Fruit fly (Drosophila melanogaster) Kc167 (cell line): ENCODE results near the gene TfIIEalpha.

ENCODE experiments used
- Myc ChIP-seq: fragments of >200 bp; optimal IDR thresholded peaks from 2 replicates; lab custom pipeline; 2017; ENCODE audit warnings: missing external identifiers
- Sin3A ChIP-seq: fragments of >200 bp; optimal IDR thresholded peaks from 2 replicates; lab custom pipeline; 2018; ENCODE audit warnings: missing external identifiers
- insv ChIP-seq: fragments of >200 bp; optimal IDR thresholded peaks from 3 replicates; lab custom pipeline; 2018; ENCODE audit warnings: missing external identifiers
- ttk ChIP-seq: sonication (Bioruptor generic); optimal IDR thresholded peaks from 2 replicates; lab custom pipeline; 2017; ENCODE audit warnings: missing external identifiers

dm6 chr3L:11685876-11686275, 4.0 kb downstream of the TfIIEalpha start:
- TF ChIP-seq Myc (lab: Kevin White, UChicago) (no peak), insv (lab: Kevin White, UChicago) (no peak), Sin3A (lab: Kevin White, UChicago) (no peak), ttk (lab: Kevin White, UChicago) (no peak)
